Fruit fly (Drosophila melanogaster) whole organism, embryonic: Measurements from ENCODE around the gene BthD.

Experiments
- Atf6 ChIP-seq: fragments of 200-800 bp; sonication (Bioruptor generic); IDR thresholded peaks from 2 replicates; pipeline ENCODE4 v1.3.6; 2022; ENCODE audit warnings: missing biosample characterization, missing genetic modification characterization
- CG10267 ChIP-seq: fragments of 200-800 bp; sonication (Bioruptor generic); optimal IDR thresholded peaks from 2 replicates; lab custom pipeline; 2018; ENCODE audit warnings: missing biosample characterization, mild to moderate bottlenecking, missing genetic modification characterization, moderate library complexity
- CG10366 ChIP-seq: fragments of 200-800 bp; sonication (Bioruptor generic); IDR thresholded peaks from 2 replicates; pipeline ENCODE4 v1.3.6; 2022; ENCODE audit warnings: missing biosample characterization, missing genetic modification characterization
- CG12659 ChIP-seq: fragments of 200-800 bp; sonication (Bioruptor generic); optimal IDR thresholded peaks from 3 replicates; lab custom pipeline; 2017; ENCODE audit warnings: mild to moderate bottlenecking, missing biosample characterization, missing genetic modification reagents, missing genetic modification characterization
- CG13287 ChIP-seq: fragments of 200-800 bp; sonication (Bioruptor generic); IDR thresholded peaks from 2 replicates; pipeline ENCODE4 v1.3.6; 2022; ENCODE audit warnings: missing biosample characterization, missing genetic modification characterization; ENCODE audit not compliant: partially characterized antibody
- CG13624 ChIP-seq: fragments of 200-800 bp; sonication (Bioruptor generic); optimal IDR thresholded peaks from 2 replicates; lab custom pipeline; 2016; ENCODE audit warnings: missing biosample characterization, missing genetic modification characterization
- CG14710 ChIP-seq: fragments of 200-800 bp; sonication (Bioruptor generic); optimal IDR thresholded peaks from 3 replicates; lab custom pipeline; 2019; ENCODE audit warnings: missing biosample characterization, mild to moderate bottlenecking, missing genetic modification characterization, moderate library complexity
- CG14860 ChIP-seq: fragments of 200-800 bp; sonication (Bioruptor generic); IDR thresholded peaks from 3 replicates; pipeline ENCODE4 v1.3.6; 2022; ENCODE audit warnings: missing biosample characterization, missing genetic modification characterization; ENCODE audit not compliant: partially characterized antibody
- CG15514 ChIP-seq: fragments of 200-800 bp; sonication (Bioruptor generic); optimal IDR thresholded peaks from 3 replicates; lab custom pipeline; 2017; ENCODE audit warnings: missing biosample characterization, missing genetic modification characterization, mild to moderate bottlenecking, moderate library complexity, missing genetic modification reagents
- CG16863 ChIP-seq: fragments of 200-800 bp; sonication (Bioruptor generic); optimal IDR thresholded peaks from 3 replicates; lab custom pipeline; 2016; ENCODE audit warnings: missing biosample characterization, missing genetic modification characterization
- CG17186 ChIP-seq: fragments of 200-800 bp; sonication (Bioruptor generic); optimal IDR thresholded peaks from 3 replicates; lab custom pipeline; 2017; ENCODE audit warnings: missing biosample characterization, missing genetic modification reagents, missing genetic modification characterization
- CG3838 ChIP-seq: fragments of 200-800 bp; sonication (Bioruptor generic); optimal IDR thresholded peaks from 3 replicates; lab custom pipeline; 2016; ENCODE audit warnings: missing biosample characterization, missing genetic modification characterization
- CG4617 ChIP-seq: fragments of 200-800 bp; sonication (Bioruptor generic); optimal IDR thresholded peaks from 3 replicates; lab custom pipeline; 2016; ENCODE audit warnings: missing biosample characterization, missing genetic modification characterization, borderline replicate concordance
- CG6791 ChIP-seq: fragments of 200-800 bp; sonication (Bioruptor generic); IDR thresholded peaks from 3 replicates; pipeline ENCODE4 v1.3.6; 2022; ENCODE audit warnings: missing biosample characterization, missing genetic modification characterization; ENCODE audit not compliant: partially characterized antibody
- CG7928 ChIP-seq: fragments of 200-800 bp; sonication (Bioruptor generic); optimal IDR thresholded peaks from 2 replicates; lab custom pipeline; 2017; ENCODE audit warnings: missing biosample characterization, mild to moderate bottlenecking, missing genetic modification characterization
- D19A ChIP-seq: fragments of 200-800 bp; optimal IDR thresholded peaks from 3 replicates; lab custom pipeline; 2019; ENCODE audit warnings: missing biosample characterization, mild to moderate bottlenecking, missing genetic modification characterization, moderate library complexity
- Dref ChIP-seq: fragments of 200-800 bp; sonication (Bioruptor generic); IDR thresholded peaks from 2 replicates; pipeline ENCODE4 v1.3.6; 2022; ENCODE audit warnings: missing biosample characterization, missing genetic modification characterization
- Ets97D ChIP-seq: fragments of 200-800 bp; sonication (Bioruptor generic); optimal IDR thresholded peaks from 3 replicates; lab custom pipeline; 2016; ENCODE audit warnings: missing biosample characterization, missing genetic modification characterization
- HHEX ChIP-seq: fragments of 200-800 bp; sonication (Bioruptor generic); optimal IDR thresholded peaks from 3 replicates; lab custom pipeline; 2017; ENCODE audit warnings: missing biosample characterization, mild to moderate bottlenecking, missing genetic modification characterization, missing genetic modification reagents
- Hey ChIP-seq: fragments of 200-800 bp; sonication (Bioruptor generic); optimal IDR thresholded peaks from 3 replicates; lab custom pipeline; 2018; ENCODE audit warnings: missing biosample characterization, mild to moderate bottlenecking, missing genetic modification characterization
- HmgD ChIP-seq: fragments of 200-800 bp; sonication (Bioruptor generic); optimal IDR thresholded peaks from 3 replicates; lab custom pipeline; 2016; ENCODE audit warnings: missing biosample characterization, missing genetic modification characterization
- HmgZ ChIP-seq: fragments of 200-800 bp; sonication (Bioruptor generic); optimal IDR thresholded peaks from 2 replicates; lab custom pipeline; 2018; ENCODE audit warnings: missing biosample characterization, mild to moderate bottlenecking, missing genetic modification characterization
- Lhr ChIP-seq: fragments of 200-800 bp; sonication (Bioruptor generic); optimal IDR thresholded peaks from 3 replicates; lab custom pipeline; 2017; ENCODE audit warnings: mild to moderate bottlenecking, missing biosample characterization, missing genetic modification reagents, missing genetic modification characterization
- MBD-R2 ChIP-seq: fragments of 200-800 bp; sonication (Bioruptor generic); IDR thresholded peaks from 2 replicates; pipeline ENCODE4 v1.3.6; 2022; ENCODE audit warnings: missing biosample characterization, missing genetic modification characterization
- Mes4 ChIP-seq: fragments of 200-800 bp; sonication (Bioruptor generic); optimal IDR thresholded peaks from 2 replicates; lab custom pipeline; 2016; ENCODE audit warnings: missing biosample characterization, missing genetic modification characterization
- Nf-YC ChIP-seq: fragments of 200-800 bp; optimal IDR thresholded peaks from 3 replicates; lab custom pipeline; 2019; ENCODE audit warnings: missing biosample characterization, mild to moderate bottlenecking, missing genetic modification characterization, moderate library complexity
- Scr ChIP-seq: fragments of 200-800 bp; sonication (Bioruptor generic); IDR thresholded peaks from 2 replicates; pipeline ENCODE4 v1.3.6; 2022; ENCODE audit warnings: missing biosample characterization, missing genetic modification characterization; ENCODE audit not compliant: partially characterized antibody
- Sin3A ChIP-seq: fragments of >200 bp; optimal IDR thresholded peaks from 2 replicates; lab custom pipeline; 2018
- Sox102F ChIP-seq: fragments of 200-800 bp; sonication (Bioruptor generic); optimal IDR thresholded peaks from 2 replicates; lab custom pipeline; 2018; ENCODE audit warnings: missing biosample characterization, mild to moderate bottlenecking, missing genetic modification characterization, moderate library complexity
- Taf1 ChIP-seq: fragments of 200-800 bp; sonication (Bioruptor generic); IDR thresholded peaks from 2 replicates; pipeline ENCODE4 v1.3.6; 2022; ENCODE audit warnings: missing biosample characterization, missing genetic modification characterization
- ab ChIP-seq: fragments of 200-800 bp; sonication (Bioruptor generic); optimal IDR thresholded peaks from 2 replicates; lab custom pipeline; 2016; ENCODE audit warnings: missing biosample characterization, missing genetic modification characterization
- bbx ChIP-seq: fragments of 200-800 bp; sonication (Bioruptor generic); IDR thresholded peaks from 2 replicates; pipeline ENCODE4 v1.3.6; 2022; ENCODE audit warnings: missing biosample characterization, missing genetic modification characterization; ENCODE audit not compliant: partially characterized antibody
- gcm2 ChIP-seq: fragments of 200-800 bp; sonication (Bioruptor generic); optimal IDR thresholded peaks from 2 replicates; lab custom pipeline; 2016; ENCODE audit warnings: missing biosample characterization, missing genetic modification characterization
- gfzf ChIP-seq: fragments of 200-800 bp; sonication (Bioruptor generic); optimal IDR thresholded peaks from 2 replicates; lab custom pipeline; 2016; ENCODE audit warnings: missing biosample characterization, mild to moderate bottlenecking, missing genetic modification characterization, moderate library complexity
- insv ChIP-seq, 2 experiments: fragments of 200-800 bp; sonication (Bioruptor generic); optimal IDR thresholded peaks; 3 replicates each; lab custom pipeline; 2016 to 2018; ENCODE audit warnings: missing biosample characterization in 2 of 2, missing genetic modification characterization in 2 of 2
- mld ChIP-seq: fragments of 200-800 bp; sonication (Bioruptor generic); IDR thresholded peaks from 3 replicates; pipeline ENCODE4 v1.3.6; 2022; ENCODE audit warnings: missing biosample characterization, missing genetic modification characterization; ENCODE audit not compliant: partially characterized antibody
- nerfin-2 ChIP-seq: fragments of 200-800 bp; sonication (Bioruptor generic); IDR thresholded peaks from 2 replicates; pipeline ENCODE4 v1.3.6; 2022; ENCODE audit warnings: missing biosample characterization, missing genetic modification characterization; ENCODE audit not compliant: partially characterized antibody
- nmo ChIP-seq: fragments of 200-800 bp; sonication (Bioruptor generic); optimal IDR thresholded peaks from 2 replicates; lab custom pipeline; 2018; ENCODE audit warnings: missing biosample characterization, mild to moderate bottlenecking, missing genetic modification characterization, moderate library complexity
- pzg ChIP-seq: fragments of 200-800 bp; sonication (Bioruptor generic); optimal IDR thresholded peaks from 3 replicates; lab custom pipeline; 2018; ENCODE audit warnings: missing biosample characterization, mild to moderate bottlenecking, missing genetic modification characterization, moderate library complexity
- rib ChIP-seq: fragments of 200-800 bp; sonication (Bioruptor generic); IDR thresholded peaks from 2 replicates; pipeline ENCODE4 v1.3.6; 2022; ENCODE audit warnings: missing biosample characterization, missing genetic modification characterization
- sc ChIP-seq, 3 experiments: fragments of >200 bp in 2 of 3; fragments of 200-800 bp in 1 of 3; sonication (Bioruptor generic) in 1 of 3; optimal IDR thresholded peaks; 2 replicates in 2 of 3; 3 replicates in 1 of 3; lab custom pipeline; 2017; ENCODE audit warnings: mild to moderate bottlenecking in 1 of 3, missing biosample characterization in 1 of 3, missing genetic modification characterization in 1 of 3, missing genetic modification reagents in 1 of 3
- sens ChIP-seq: fragments of 200-800 bp; sonication (Bioruptor generic); peaks from one replicate; lab custom pipeline; 2016; ENCODE audit warnings: missing biosample characterization, missing genetic modification characterization
- sna ChIP-seq: fragments of 200-800 bp; sonication (Bioruptor generic); IDR thresholded peaks from 2 replicates; pipeline ENCODE4 v1.3.6; 2022; ENCODE audit warnings: missing biosample characterization, missing genetic modification characterization; ENCODE audit not compliant: partially characterized antibody
- tll ChIP-seq, 2 experiments: fragments of 200-800 bp in 1 of 2; fragments of >200 bp in 1 of 2; sonication (Bioruptor generic) in 1 of 2; optimal IDR thresholded peaks; 2 replicates each; lab custom pipeline; 2017 to 2019; ENCODE audit warnings: missing biosample characterization in 2 of 2, missing genetic modification characterization in 2 of 2, mild to moderate bottlenecking in 1 of 2, moderate library complexity in 1 of 2
- tna ChIP-seq: fragments of 200-800 bp; sonication (Bioruptor generic); IDR thresholded peaks from 2 replicates; pipeline ENCODE4 v1.3.6; 2022; ENCODE audit warnings: missing biosample characterization, missing genetic modification characterization; ENCODE audit not compliant: partially characterized antibody
- ttk ChIP-seq: fragments of 200-800 bp; sonication (Bioruptor generic); IDR thresholded peaks from 2 replicates; pipeline ENCODE4 v2.1.2; 2022; ENCODE audit warnings: missing biosample characterization, missing genetic modification characterization
- unc-4 ChIP-seq: fragments of 200-800 bp; sonication (Bioruptor generic); IDR thresholded peaks from 2 replicates; pipeline ENCODE4 v1.3.6; 2022; ENCODE audit warnings: missing biosample characterization, missing genetic modification characterization; ENCODE audit not compliant: partially characterized antibody
- zen2 ChIP-seq: fragments of 200-800 bp; sonication (Bioruptor generic); IDR thresholded peaks from 3 replicates; pipeline ENCODE4 v1.3.6; 2022; ENCODE audit warnings: missing biosample characterization, missing genetic modification characterization; ENCODE audit not compliant: partially characterized antibody

BthD gene

DNA sequence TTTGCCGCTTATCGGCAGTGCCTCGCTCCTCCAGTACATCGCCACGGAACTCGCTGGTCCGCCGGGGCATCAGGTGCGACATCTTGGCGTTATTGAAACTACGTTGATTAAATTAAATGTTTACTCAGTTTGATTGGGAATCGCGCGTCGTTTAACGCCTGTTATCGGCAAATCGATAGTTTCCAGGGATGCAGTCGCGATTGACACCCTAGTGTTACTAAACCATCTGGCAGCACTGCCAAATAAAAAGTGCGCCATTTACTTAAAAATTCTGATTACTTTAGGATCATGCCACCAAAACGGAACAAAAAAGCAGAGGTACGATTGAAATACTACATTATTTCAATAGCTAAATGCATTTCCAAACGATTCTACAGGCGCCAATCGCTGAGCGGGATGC is at the start of gene BthD, which contains the start of gene Ndc80 (continued):
- TF ChIP-seq ttk (GFP tag; lab: Robert Waterston, UW): no peak
- peak; percentile 46; the same call in 1 of the 3 replicates for TF ChIP-seq CG14860
- TF ChIP-seq Dref (GFP tag; lab: Robert Waterston, UW): peak; percentile 93
- peak; percentile 49 for TF ChIP-seq Sin3A (lab: Kevin White, UChicago)
- 0 out of 3 replicates have a peak, but pooled peaks have one; percentile 31 for TF ChIP-seq zen2 (GFP tag; lab: Robert Waterston, UW)
- peak; percentile 62 for TF ChIP-seq Scr (GFP tag; lab: Robert Waterston, UW)
- TF ChIP-seq HmgD: peak; percentile 10
- peak; percentile 73 for TF ChIP-seq sens (GFP tag; lab: Kevin White, UChicago)
- 0 out of 3 replicates have a peak, but pooled peaks have one; percentile 47 for TF ChIP-seq mld (GFP tag; lab: Robert Waterston, UW)
- TF ChIP-seq CG7928: peak; percentile 90
- TF ChIP-seq sc (optimal IDR thresholded peaks at IDR 0.05; lab: Kevin White, UChicago): no peak
- TF ChIP-seq sc (GFP tag; optimal IDR thresholded peaks at IDR 0.05; lab: Kevin White, UChicago): no peak
- TF ChIP-seq Atf6 (GFP tag; lab: Robert Waterston, UW): no peak
- peak; percentile 66 for TF ChIP-seq unc-4
- peak; percentile 12 for TF ChIP-seq Nf-YC (tag; lab: Kevin White, UChicago)
- TF ChIP-seq HmgZ (tag; lab: Kevin White, UChicago): peak; percentile 24
- TF ChIP-seq CG13624 (GFP tag; lab: Kevin White, UChicago): peak; percentile 48
- peak; percentile 85 for TF ChIP-seq pzg (GFP tag; lab: Kevin White, UChicago)
- 0 out of 2 replicates have a peak, but pooled peaks have one; percentile 26 for TF ChIP-seq sna (GFP tag; lab: Robert Waterston, UW)
- peak; percentile 66 for TF ChIP-seq bbx
- TF ChIP-seq CG10366 (GFP tag; lab: Robert Waterston, UW): no peak
- TF ChIP-seq Sox102F (GFP tag; lab: Kevin White, UChicago): no peak
- no peak for TF ChIP-seq Taf1 (GFP tag; lab: Robert Waterston, UW)
- TF ChIP-seq Mes4 (GFP tag; lab: Kevin White, UChicago): no peak
- TF ChIP-seq nerfin-2 (GFP tag; lab: Robert Waterston, UW): no peak
- TF ChIP-seq gfzf (GFP tag; lab: Kevin White, UChicago): peak; percentile 39
- TF ChIP-seq CG14710 (tag; lab: Kevin White, UChicago): peak; percentile 43
- TF ChIP-seq CG12659 (GFP tag; lab: Kevin White, UChicago): peak; percentile 12
- no peak for TF ChIP-seq tll (GFP tag; optimal IDR thresholded peaks at IDR 0.05; lab: Kevin White, UChicago)
- TF ChIP-seq nmo (GFP tag; lab: Kevin White, UChicago): peak; percentile 14
- no peak for TF ChIP-seq rib (GFP tag; lab: Robert Waterston, UW)
- TF ChIP-seq MBD-R2 (GFP tag; lab: Robert Waterston, UW): peak; percentile 77
- no peak for TF ChIP-seq D19A (tag; lab: Kevin White, UChicago)
- TF ChIP-seq Lhr (GFP tag; lab: Kevin White, UChicago): peak; percentile 22
- TF ChIP-seq CG13287 (GFP tag; lab: Robert Waterston, UW): peak; percentile 75
- TF ChIP-seq gcm2 (GFP tag; lab: Kevin White, UChicago): no peak
- peak; percentile 14 for TF ChIP-seq CG4617 (GFP tag; lab: Kevin White, UChicago)
- peak; percentile 51 for TF ChIP-seq CG17186
- TF ChIP-seq CG15514 (GFP tag; lab: Kevin White, UChicago): peak; percentile 67
- TF ChIP-seq CG6791 (GFP tag; lab: Robert Waterston, UW): peak; percentile 48; the same call in 2 of the 3 replicates
- no peak for TF ChIP-seq CG16863 (GFP tag; lab: Kevin White, UChicago)
- peak; percentile 24 for TF ChIP-seq Ets97D (GFP tag; lab: Kevin White, UChicago)
- TF ChIP-seq tna (GFP tag; lab: Robert Waterston, UW): peak; percentile 58; the same call in 1 of the 2 replicates
- TF ChIP-seq Hey (tag; lab: Kevin White, UChicago): no peak
- peak in 1 of 2 experiments; percentile 34 for TF ChIP-seq insv (GFP tag; optimal IDR thresholded peaks at IDR 0.05; lab: Kevin White, UChicago)
- no peak for TF ChIP-seq ab
- no peak for TF ChIP-seq CG10267 (tag; lab: Kevin White, UChicago)
- no peak for TF ChIP-seq HHEX
- no peak for TF ChIP-seq CG3838
